Fruit fly (Drosophila melanogaster): ENCODE measurements around the gene brk.

brk gene

dm6 chrX:7293133-7293873 lies 14.4 kb upstream of the brk start:
- peak; percentile 80 for TF ChIP-seq sage (GFP tag; optimal IDR thresholded peaks at IDR 0.05)
- peak; percentile 80 for TF ChIP-seq dmrt93B (GFP tag; optimal IDR thresholded peaks at IDR 0.05)
- no peak for TF ChIP-seq Rel (GFP tag; optimal IDR thresholded peaks at IDR 0.05)
- TF ChIP-seq Rel (tag; optimal IDR thresholded peaks at IDR 0.05), result peak; percentile 53
- TF ChIP-seq lola (GFP tag; optimal IDR thresholded peaks at IDR 0.05), result no peak
- peak; percentile 82 for TF ChIP-seq woc (GFP tag; optimal IDR thresholded peaks at IDR 0.05)
- TF ChIP-seq usp (GFP tag; optimal IDR thresholded peaks at IDR 0.05), result no peak
- peak; percentile 54 to 83 for TF ChIP-seq foxo (GFP tag; optimal IDR thresholded peaks at IDR 0.05)
- TF ChIP-seq Dfd (GFP tag; optimal IDR thresholded peaks at IDR 0.05), result peak; percentile 36
- TF ChIP-seq Hnf4 (GFP tag; optimal IDR thresholded peaks at IDR 0.05), result peak; percentile 86
- TF ChIP-seq CG9705 (GFP tag; optimal IDR thresholded peaks at IDR 0.05), result peak; percentile 86
- TF ChIP-seq fru (GFP tag; optimal IDR thresholded peaks at IDR 0.05), result peak; percentile 83
- peak; percentile 69 for TF ChIP-seq psq (GFP tag; optimal IDR thresholded peaks at IDR 0.05)
- TF ChIP-seq brk (GFP tag; optimal IDR thresholded peaks at IDR 0.05), result no peak
- peak; percentile 86 for TF ChIP-seq Sp1 (GFP tag; optimal IDR thresholded peaks at IDR 0.05)
- TF ChIP-seq jim (GFP tag; optimal IDR thresholded peaks at IDR 0.05), result no peak
- TF ChIP-seq rgr (GFP tag; optimal IDR thresholded peaks at IDR 0.05), result peak; percentile 78
- TF ChIP-seq br (GFP tag; optimal IDR thresholded peaks at IDR 0.05), result peak; percentile 75
- TF ChIP-seq Dif (GFP tag; optimal IDR thresholded peaks at IDR 0.05; ENCODE audit: partially characterized antibody), result no peak
- TF ChIP-seq CG32264 (GFP tag; optimal IDR thresholded peaks at IDR 0.05), result peak; percentile 67
- peak; percentile 80 for TF ChIP-seq h (GFP tag; optimal IDR thresholded peaks at IDR 0.05)
- no peak for TF ChIP-seq Hr78 (GFP tag; optimal IDR thresholded peaks at IDR 0.05)
- TF ChIP-seq CrebA (GFP tag; optimal IDR thresholded peaks at IDR 0.05; ENCODE audit: borderline replicate concordance), result no peak
- no peak for TF ChIP-seq pan (optimal IDR thresholded peaks at IDR 0.05)
- TF ChIP-seq dsf (GFP tag; optimal IDR thresholded peaks at IDR 0.05; ENCODE audit: borderline replicate concordance), result no peak
- TF ChIP-seq Hr83 (GFP tag; optimal IDR thresholded peaks at IDR 0.05; ENCODE audit: poor library complexity, severe bottlenecking), result peak; percentile 12
- no peak for TF ChIP-seq N (GFP tag; optimal IDR thresholded peaks at IDR 0.05)
- TF ChIP-seq Mio (GFP tag; optimal IDR thresholded peaks at IDR 0.05), result peak; percentile 50
- TF ChIP-seq OdsH (GFP tag; optimal IDR thresholded peaks at IDR 0.05), result peak; percentile 79
- peak; percentile 12 for TF ChIP-seq GATAd (GFP tag; optimal IDR thresholded peaks at IDR 0.05)
- no peak for TF ChIP-seq dl (GFP tag; optimal IDR thresholded peaks at IDR 0.05; ENCODE audit: insufficient read depth in 1 of 2, partially characterized antibody in 2 of 2)
- peak; percentile 83 for TF ChIP-seq tai (GFP tag; optimal IDR thresholded peaks at IDR 0.05)
- TF ChIP-seq Myc (optimal IDR thresholded peaks at IDR 0.05), result no peak
- TF ChIP-seq ey (GFP tag; optimal IDR thresholded peaks at IDR 0.05), result peak; percentile 82
- TF ChIP-seq Jra (GFP tag; optimal IDR thresholded peaks at IDR 0.05), result peak; percentile 37
- peak; percentile 90 for TF ChIP-seq HLH106 (tag; optimal IDR thresholded peaks at IDR 0.05)
- TF ChIP-seq Abd-B (GFP tag; optimal IDR thresholded peaks at IDR 0.05), result no peak
- TF ChIP-seq Vsx2 (GFP tag; optimal IDR thresholded peaks at IDR 0.05; ENCODE audit: partially characterized antibody), result no peak
- TF ChIP-seq sv (GFP tag; optimal IDR thresholded peaks at IDR 0.05), result peak; percentile 43

DNA sequence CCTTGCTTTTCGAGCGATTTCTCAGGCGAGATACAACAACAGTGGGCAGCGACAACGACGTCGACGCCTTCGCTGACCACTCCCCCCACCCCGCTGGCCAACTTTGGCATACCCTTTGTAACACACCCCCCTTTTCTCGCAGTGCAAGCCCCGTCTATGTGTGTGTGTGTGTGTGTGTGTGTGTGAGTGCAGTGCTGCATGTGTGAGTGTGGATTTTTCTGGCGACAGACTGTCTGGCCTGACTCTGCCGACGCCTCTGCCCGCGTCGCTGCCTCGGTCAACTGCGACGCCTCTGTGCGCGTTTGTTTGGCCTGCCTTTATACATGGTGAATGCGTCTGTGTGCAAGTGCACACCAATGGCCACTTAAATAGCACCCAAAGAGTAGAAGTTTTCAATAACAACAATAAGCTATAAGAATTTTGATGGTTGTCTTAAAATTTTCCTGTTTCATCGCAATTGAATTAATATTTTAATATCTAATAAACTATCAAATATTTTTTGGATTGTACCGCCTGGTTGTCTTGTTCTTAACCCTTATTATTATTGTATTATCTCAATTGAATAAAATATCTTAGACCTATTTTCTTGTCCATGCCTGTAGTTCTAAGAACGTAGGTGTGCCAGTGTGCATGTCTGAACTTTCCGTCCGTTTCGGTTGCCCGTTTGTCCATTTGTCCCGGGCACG lies 13.7 kb upstream of the brk start:
- no peak for TF ChIP-seq Hr83 (GFP tag; optimal IDR thresholded peaks at IDR 0.05; ENCODE audit: poor library complexity, severe bottlenecking)
- peak; percentile 46 for TF ChIP-seq dsf (GFP tag; optimal IDR thresholded peaks at IDR 0.05; ENCODE audit: borderline replicate concordance)
- peak; percentile 95 for TF ChIP-seq CG9705 (GFP tag; optimal IDR thresholded peaks at IDR 0.05)
- no peak for TF ChIP-seq usp (GFP tag; optimal IDR thresholded peaks at IDR 0.05)
- TF ChIP-seq Abd-B (GFP tag; optimal IDR thresholded peaks at IDR 0.05), result no peak
- TF ChIP-seq woc (GFP tag; optimal IDR thresholded peaks at IDR 0.05), result peak; percentile 36
- TF ChIP-seq br (GFP tag; optimal IDR thresholded peaks at IDR 0.05), result peak; percentile 75
- peak; percentile 90 for TF ChIP-seq dmrt93B (GFP tag; optimal IDR thresholded peaks at IDR 0.05)
- no peak for TF ChIP-seq CrebA (GFP tag; optimal IDR thresholded peaks at IDR 0.05; ENCODE audit: borderline replicate concordance)
- TF ChIP-seq Mio (GFP tag; optimal IDR thresholded peaks at IDR 0.05), result no peak
- TF ChIP-seq psq (GFP tag; optimal IDR thresholded peaks at IDR 0.05), result peak; percentile 81
- peak; percentile 90 for TF ChIP-seq rgr (GFP tag; optimal IDR thresholded peaks at IDR 0.05)
- no peak for TF ChIP-seq lola (GFP tag; optimal IDR thresholded peaks at IDR 0.05)
- no peak for TF ChIP-seq Vsx2 (GFP tag; optimal IDR thresholded peaks at IDR 0.05; ENCODE audit: partially characterized antibody)
- peak; percentile 97 for TF ChIP-seq Sp1 (GFP tag; optimal IDR thresholded peaks at IDR 0.05)
- TF ChIP-seq HLH106 (tag; optimal IDR thresholded peaks at IDR 0.05), result peak; percentile 96
- peak; percentile 91 for TF ChIP-seq h (GFP tag; optimal IDR thresholded peaks at IDR 0.05)
- TF ChIP-seq N (GFP tag; optimal IDR thresholded peaks at IDR 0.05), result no peak
- no peak for TF ChIP-seq Dif (GFP tag; optimal IDR thresholded peaks at IDR 0.05; ENCODE audit: partially characterized antibody)
- no peak for TF ChIP-seq dl (GFP tag; optimal IDR thresholded peaks at IDR 0.05; ENCODE audit: insufficient read depth in 1 of 2, partially characterized antibody in 2 of 2)
- TF ChIP-seq tai (GFP tag; optimal IDR thresholded peaks at IDR 0.05), result peak; percentile 50
- TF ChIP-seq Hr78 (GFP tag; optimal IDR thresholded peaks at IDR 0.05), result no peak
- peak; percentile 67 for TF ChIP-seq Rel (GFP tag; optimal IDR thresholded peaks at IDR 0.05)
- TF ChIP-seq Rel (tag; optimal IDR thresholded peaks at IDR 0.05), result peak; percentile 85
- no peak for TF ChIP-seq pan (optimal IDR thresholded peaks at IDR 0.05)
- no peak for TF ChIP-seq Myc (optimal IDR thresholded peaks at IDR 0.05)
- peak; percentile 60 for TF ChIP-seq Hnf4 (GFP tag; optimal IDR thresholded peaks at IDR 0.05)
- TF ChIP-seq Dfd (GFP tag; optimal IDR thresholded peaks at IDR 0.05), result peak; percentile 72
- no peak for TF ChIP-seq brk (GFP tag; optimal IDR thresholded peaks at IDR 0.05)
- TF ChIP-seq ey (GFP tag; optimal IDR thresholded peaks at IDR 0.05), result peak; percentile 64
- peak; percentile 56 for TF ChIP-seq CG32264 (GFP tag; optimal IDR thresholded peaks at IDR 0.05)
- no peak for TF ChIP-seq jim (GFP tag; optimal IDR thresholded peaks at IDR 0.05)
- TF ChIP-seq fru (GFP tag; optimal IDR thresholded peaks at IDR 0.05), result peak; percentile 78
- TF ChIP-seq OdsH (GFP tag; optimal IDR thresholded peaks at IDR 0.05), result peak; percentile 87
- TF ChIP-seq GATAd (GFP tag; optimal IDR thresholded peaks at IDR 0.05), result no peak
- TF ChIP-seq Jra (GFP tag; optimal IDR thresholded peaks at IDR 0.05), result peak; percentile 48
- TF ChIP-seq foxo (GFP tag; optimal IDR thresholded peaks at IDR 0.05), result peak in 1 of 2 experiments; percentile 74
- peak; percentile 81 for TF ChIP-seq sage (GFP tag; optimal IDR thresholded peaks at IDR 0.05)
- peak; percentile 14 for TF ChIP-seq sv (GFP tag; optimal IDR thresholded peaks at IDR 0.05)

Data from whole organism, wandering third instar larva.